Fruit fly (Drosophila melanogaster): ENCODE data around the gene mTerf5.

Gene mTerf5

DNA sequence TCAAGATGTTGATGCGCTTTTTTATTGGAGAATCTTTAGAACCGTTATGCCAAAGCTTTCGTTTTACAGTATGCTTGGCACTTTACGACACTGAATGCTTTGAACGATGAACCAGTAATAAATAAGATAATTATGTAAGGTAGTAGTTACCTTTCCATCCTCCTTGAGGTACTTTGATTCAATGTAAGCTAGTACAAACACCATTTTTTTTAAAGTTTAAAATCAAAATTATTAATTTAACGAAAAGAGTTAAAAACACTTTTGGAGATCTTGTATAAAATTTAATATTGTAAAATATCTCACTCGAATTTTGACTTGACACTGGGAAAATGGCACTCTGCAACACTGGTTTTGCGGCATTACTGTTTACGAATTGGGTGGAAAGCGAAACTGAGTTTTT is 38.1 kb downstream of the mTerf5 start, which contains the start of the genes Arp5 and CG7208 (continued):
- TF ChIP-seq CoRest (tag; optimal IDR thresholded peaks at IDR 0.05) (peak; percentile 86), gro (GFP tag; optimal IDR thresholded peaks at IDR 0.05) (peak; percentile 47), Camta (GFP tag; optimal IDR thresholded peaks at IDR 0.05) (peak; percentile 70), oc (tag; optimal IDR thresholded peaks at IDR 0.05) (no peak), YL-1 (GFP tag; optimal IDR thresholded peaks at IDR 0.05) (peak; percentile 53), tgo (GFP tag; IDR thresholded peaks at IDR 0.05) (peak; percentile 66), CG14860 (GFP tag; IDR thresholded peaks at IDR 0.05; ENCODE audit: partially characterized antibody) (no peak), sens (GFP tag) (peak; percentile 95), pfk (GFP tag; optimal IDR thresholded peaks at IDR 0.05) (no peak), CG18619 (GFP tag; optimal IDR thresholded peaks at IDR 0.05) (peak; percentile 59), pho (GFP tag; optimal IDR thresholded peaks at IDR 0.05) (peak; percentile 80), tna (GFP tag; IDR thresholded peaks at IDR 0.05; ENCODE audit: partially characterized antibody) (no peak), Atf6 (GFP tag; IDR thresholded peaks at IDR 0.05) (peak; percentile 56; the same call in 1 of the 2 replicates), croc (GFP tag; conservative IDR thresholded peaks at IDR 0.05) (0 out of 3 replicates have a peak, but pooled peaks have one; percentile 19), CG34376 (GFP tag; optimal IDR thresholded peaks at IDR 0.05) (peak; percentile 72), Nf-YB (GFP tag; optimal IDR thresholded peaks at IDR 0.05) (peak; percentile 52), CG12659 (GFP tag; optimal IDR thresholded peaks at IDR 0.05) (peak; percentile 86), CG1832 (GFP tag; optimal IDR thresholded peaks at IDR 0.05) (no peak), vnd (GFP tag; IDR thresholded peaks at IDR 0.05; ENCODE audit: partially characterized antibody) (no peak), CG13894 (tag; optimal IDR thresholded peaks at IDR 0.05) (peak; percentile 69), Awh (GFP tag; IDR thresholded peaks at IDR 0.05) (no peak), sisA (GFP tag; IDR thresholded peaks at IDR 0.05) (peak; percentile 62), pnt (GFP tag; optimal IDR thresholded peaks at IDR 0.05) (peak; percentile 18), CG15479 (GFP tag; optimal IDR thresholded peaks at IDR 0.05) (no peak), fd96Cb (tag; optimal IDR thresholded peaks at IDR 0.05) (peak; percentile 62), CG4328 (GFP tag; optimal IDR thresholded peaks at IDR 0.05) (peak; percentile 49), CG12104 (GFP tag; optimal IDR thresholded peaks at IDR 0.05) (peak; percentile 61), Dp (GFP tag; optimal IDR thresholded peaks at IDR 0.05) (peak; percentile 37), her (GFP tag; optimal IDR thresholded peaks at IDR 0.05) (peak; percentile 8), Hr51 (GFP tag; optimal IDR thresholded peaks at IDR 0.05) (peak in 1 of 2 experiments; percentile 44), h (optimal IDR thresholded peaks at IDR 0.05) (no peak), CG17186 (GFP tag; optimal IDR thresholded peaks at IDR 0.05) (no peak), CG2889 (GFP tag; IDR thresholded peaks at IDR 0.05) (0 out of 3 replicates have a peak, but pooled peaks have one; percentile 22), CG17359 (tag; optimal IDR thresholded peaks at IDR 0.05) (peak; percentile 74), ATbp (GFP tag; optimal IDR thresholded peaks at IDR 0.05) (peak; percentile 32), ham (GFP tag; IDR thresholded peaks at IDR 0.05) (no peak), bowl (GFP tag; IDR thresholded peaks at IDR 0.05) (no peak), schlank (tag; optimal IDR thresholded peaks at IDR 0.05) (no peak), Xbp1 (GFP tag; optimal IDR thresholded peaks at IDR 0.05) (peak; percentile 78), zen2 (GFP tag; IDR thresholded peaks at IDR 0.05; ENCODE audit: partially characterized antibody) (no peak), CG11093 (GFP tag; IDR thresholded peaks at IDR 0.05) (no peak), H2.0 (GFP tag; IDR thresholded peaks at IDR 0.05) (no peak), D19B (GFP tag; optimal IDR thresholded peaks at IDR 0.05) (peak; percentile 42), peb (GFP tag; IDR thresholded peaks at IDR 0.05) (no peak), gcm (GFP tag; optimal IDR thresholded peaks at IDR 0.05) (no peak), sd (tag; optimal IDR thresholded peaks at IDR 0.05) (no peak), HLHmδ (GFP tag; optimal IDR thresholded peaks at IDR 0.05) (no peak), zfh1 (GFP tag; IDR thresholded peaks at IDR 0.05) (peak; percentile 39; the same call in 1 of the 3 replicates), Neu2 (GFP tag; optimal IDR thresholded peaks at IDR 0.05; ENCODE audit: borderline replicate concordance) (no peak), NC2β (GFP tag; optimal IDR thresholded peaks at IDR 0.05) (peak; percentile 1), Bteb2 (GFP tag; optimal IDR thresholded peaks at IDR 0.05) (peak; percentile 72)
